Fruit fly (Drosophila melanogaster): Measurements from ENCODE around the gene CG31371.

DNA sequence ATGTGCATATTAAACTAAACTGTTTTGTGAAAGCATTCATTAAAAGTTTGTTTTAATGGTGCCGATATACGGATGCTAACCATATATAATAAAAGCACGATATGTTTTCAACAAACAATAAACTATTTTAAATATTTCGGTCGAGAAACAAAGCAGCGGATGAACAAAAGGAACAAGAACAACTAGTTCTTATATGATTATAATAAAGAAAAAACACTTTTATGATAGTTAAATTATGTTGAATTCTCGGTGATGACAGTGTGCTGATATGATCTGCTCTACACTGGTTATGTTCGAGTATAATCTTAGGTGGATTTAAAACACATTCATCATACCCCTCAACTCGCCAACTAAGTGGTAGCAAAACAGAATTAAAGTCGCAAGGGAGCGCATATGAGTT, 27.4 kb downstream of the CG31371 start:
- TF ChIP-seq CG8478 (optimal IDR thresholded peaks at IDR 0.05) (no peak), CTCF (optimal IDR thresholded peaks at IDR 0.05) (no peak)

All from S2 (cell line).